Worm (Caenorhabditis elegans): ENCODE data around the gene F59B10.5.

The F59B10.5 gene

ce11 chrII:10515422-10515821 lies 8.1 kb downstream of the F59B10.5 start:
- TF ChIP-seq egl-27 (tag; optimal IDR thresholded peaks at IDR 0.05) (no peak), sma-9 (GFP tag; optimal IDR thresholded peaks at IDR 0.05) (peak; percentile 50), sma-9 (tag; optimal IDR thresholded peaks at IDR 0.05) (no peak), sem-4 (tag; optimal IDR thresholded peaks at IDR 0.05) (no peak), alr-1 (tag; optimal IDR thresholded peaks at IDR 0.05) (no peak), sma-3 (GFP tag; optimal IDR thresholded peaks at IDR 0.05) (peak; percentile 64), mab-5 (tag; optimal IDR thresholded peaks at IDR 0.05) (no peak), Y55F3AM.14 (GFP tag; optimal IDR thresholded peaks at IDR 0.05) (no peak), gmeb-1 (tag; optimal IDR thresholded peaks at IDR 0.05) (no peak), unc-55 (GFP tag; optimal IDR thresholded peaks at IDR 0.05) (no peak), unc-62 (GFP tag; optimal IDR thresholded peaks at IDR 0.05) (no peak), unc-39 (tag; optimal IDR thresholded peaks at IDR 0.05) (no peak), nhr-12 (tag; optimal IDR thresholded peaks at IDR 0.05) (no peak), elt-1 (tag; optimal IDR thresholded peaks at IDR 0.05) (no peak), nhr-129 (tag; optimal IDR thresholded peaks at IDR 0.05) (peak; percentile 20), lin-11 (tag; optimal IDR thresholded peaks at IDR 0.05) (no peak), F13H6.1 (tag; optimal IDR thresholded peaks at IDR 0.05) (no peak), ztf-11 (tag; optimal IDR thresholded peaks at IDR 0.05) (no peak), fos-1 (tag; optimal IDR thresholded peaks at IDR 0.05) (peak; percentile 12)

ce11 chrII:10513377-10513776 lies 10.1 kb downstream of the F59B10.5 start:
- TF ChIP-seq lin-11 (tag; optimal IDR thresholded peaks at IDR 0.05): no peak
- no peak for TF ChIP-seq mab-5 (tag; optimal IDR thresholded peaks at IDR 0.05)
- no peak for TF ChIP-seq sem-4 (tag; optimal IDR thresholded peaks at IDR 0.05)
- no peak for TF ChIP-seq nhr-10 (tag; optimal IDR thresholded peaks at IDR 0.05)
- TF ChIP-seq unc-62 (GFP tag; optimal IDR thresholded peaks at IDR 0.05): no peak
- no peak for TF ChIP-seq nhr-23 (tag; optimal IDR thresholded peaks at IDR 0.05)
- TF ChIP-seq gmeb-1 (tag; optimal IDR thresholded peaks at IDR 0.05): no peak
- no peak for TF ChIP-seq nhr-129 (tag; optimal IDR thresholded peaks at IDR 0.05)

ce11 chrII:10510242-10510641 lies 13.2 kb downstream of the F59B10.5 start, which contains the start of gene F59B10.3:
Gene F59B10.3, plus strand, starts transcription at chrII:10510542.
- no peak for TF ChIP-seq sma-9 (GFP tag; optimal IDR thresholded peaks at IDR 0.05)
- TF ChIP-seq sma-9 (tag; optimal IDR thresholded peaks at IDR 0.05): no peak
- TF ChIP-seq F13H6.1 (tag; optimal IDR thresholded peaks at IDR 0.05): peak; percentile 25

- TF ChIP-seq ama-1 (optimal IDR thresholded peaks at IDR 0.05) (no peak), mdl-1 (tag; optimal IDR thresholded peaks at IDR 0.05) (no peak), elt-1 (tag; optimal IDR thresholded peaks at IDR 0.05) (no peak), nhr-129 (tag; optimal IDR thresholded peaks at IDR 0.05) (no peak), crh-2 (tag; optimal IDR thresholded peaks at IDR 0.05) (no peak), sem-4 (tag; optimal IDR thresholded peaks at IDR 0.05) (no peak), alr-1 (tag; optimal IDR thresholded peaks at IDR 0.05) (no peak), zag-1 (tag; optimal IDR thresholded peaks at IDR 0.05) (no peak)
These were observed 13.7 kb downstream of the F59B10.5 start, which contains the start of gene F59B10.2 for ce11 chrII:10509746-10510145. Gene F59B10.2, minus strand, starts transcription at chrII:10509846.

- TF ChIP-seq F13H6.1 (tag; optimal IDR thresholded peaks at IDR 0.05): no peak
- no peak for TF ChIP-seq unc-39 (tag; optimal IDR thresholded peaks at IDR 0.05)
- no peak for TF ChIP-seq mdl-1 (tag; optimal IDR thresholded peaks at IDR 0.05)
- no peak for TF ChIP-seq unc-55 (GFP tag; optimal IDR thresholded peaks at IDR 0.05)
- TF ChIP-seq gmeb-1 (tag; optimal IDR thresholded peaks at IDR 0.05): no peak
- no peak for TF ChIP-seq nhr-12 (tag; optimal IDR thresholded peaks at IDR 0.05)
- TF ChIP-seq aly-2 (tag; optimal IDR thresholded peaks at IDR 0.05): no peak
- no peak for TF ChIP-seq mab-5 (tag; optimal IDR thresholded peaks at IDR 0.05)
- TF ChIP-seq elt-1 (tag; optimal IDR thresholded peaks at IDR 0.05): no peak
These were observed 15.6 kb downstream of the F59B10.5 start for ce11 chrII:10507906-10508305.

ce11 chrII:10505949-10506348 lies 17.5 kb downstream of the F59B10.5 start:
- no peak for TF ChIP-seq fos-1 (tag; optimal IDR thresholded peaks at IDR 0.05)
- TF ChIP-seq ceh-16 (tag; optimal IDR thresholded peaks at IDR 0.05): peak; percentile 25
- peak; percentile 33 for TF ChIP-seq sma-9 (GFP tag; optimal IDR thresholded peaks at IDR 0.05)
- TF ChIP-seq sma-9 (tag; optimal IDR thresholded peaks at IDR 0.05): no peak
- TF ChIP-seq nhr-25 (tag; optimal IDR thresholded peaks at IDR 0.05): peak; percentile 1

- TF ChIP-seq ztf-11 (tag; optimal IDR thresholded peaks at IDR 0.05) (no peak), unc-39 (tag; optimal IDR thresholded peaks at IDR 0.05) (no peak), nhr-6 (tag; optimal IDR thresholded peaks at IDR 0.05) (peak; percentile 25), C34F6.9 (tag; optimal IDR thresholded peaks at IDR 0.05) (peak; percentile 23), Y55F3AM.14 (GFP tag; optimal IDR thresholded peaks at IDR 0.05) (no peak), sem-4 (tag; optimal IDR thresholded peaks at IDR 0.05) (peak; percentile 0), nhr-21 (tag; optimal IDR thresholded peaks at IDR 0.05) (no peak), nhr-25 (tag; optimal IDR thresholded peaks at IDR 0.05) (peak; percentile 3), mbf-1 (tag; optimal IDR thresholded peaks at IDR 0.05) (no peak), egl-27 (tag; optimal IDR thresholded peaks at IDR 0.05) (peak; percentile 14), crh-2 (tag; optimal IDR thresholded peaks at IDR 0.05) (no peak), lin-13 (GFP tag; optimal IDR thresholded peaks at IDR 0.05) (no peak), ztf-4 (tag; optimal IDR thresholded peaks at IDR 0.05) (no peak), blmp-1 (tag; optimal IDR thresholded peaks at IDR 0.05; ENCODE audit: insufficient read depth) (no peak), unc-62 (GFP tag; optimal IDR thresholded peaks at IDR 0.05) (no peak), nhr-129 (tag; optimal IDR thresholded peaks at IDR 0.05) (no peak), fos-1 (tag; optimal IDR thresholded peaks at IDR 0.05) (no peak), F13H6.1 (tag; optimal IDR thresholded peaks at IDR 0.05) (peak; percentile 30), unc-55 (GFP tag; optimal IDR thresholded peaks at IDR 0.05) (peak; percentile 13), sma-9 (GFP tag; optimal IDR thresholded peaks at IDR 0.05) (peak; percentile 44), sma-9 (tag; optimal IDR thresholded peaks at IDR 0.05) (no peak), ceh-16 (tag; optimal IDR thresholded peaks at IDR 0.05) (no peak), aly-2 (tag; optimal IDR thresholded peaks at IDR 0.05) (no peak), nhr-10 (tag; optimal IDR thresholded peaks at IDR 0.05) (no peak), dmd-4 (tag; optimal IDR thresholded peaks at IDR 0.05) (no peak), nhr-237 (tag; optimal IDR thresholded peaks at IDR 0.05) (no peak)
These were observed 18.8 kb downstream of the F59B10.5 start for ce11 chrII:10504729-10505128.

Data from whole organism, L2 larva.